Fruit fly (Drosophila melanogaster): ENCODE results near the gene CG1552.
A peak's percentile ranks its signal among the peaks of the same experiment; 100 is the strongest.

The CG1552 gene

DNA sequence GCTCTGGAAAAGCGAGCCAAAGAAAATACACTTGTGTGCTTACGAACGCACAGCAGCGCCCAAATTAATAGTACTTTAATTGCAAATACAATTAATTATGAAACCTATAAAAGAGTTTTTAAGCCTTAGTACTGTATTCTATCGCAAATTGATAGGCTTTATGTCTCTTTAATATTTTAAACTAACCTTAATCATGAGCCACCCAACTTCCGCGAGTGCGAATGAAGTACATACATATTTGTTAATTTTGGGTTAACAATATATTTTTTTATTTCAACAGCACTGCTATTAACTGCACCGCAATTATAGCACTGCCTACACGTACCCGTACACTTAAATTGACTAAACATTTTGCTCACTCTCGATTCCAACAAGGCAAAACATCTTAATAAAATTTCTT lies 27.9 kb upstream of the CG1552 start:
- TF ChIP-seq dmrt93B (GFP tag; optimal IDR thresholded peaks at IDR 0.05) (peak; percentile 3), HLH106 (tag; optimal IDR thresholded peaks at IDR 0.05) (peak; percentile 18), h (GFP tag; optimal IDR thresholded peaks at IDR 0.05) (peak; percentile 5), Vsx2 (GFP tag; optimal IDR thresholded peaks at IDR 0.05; ENCODE audit: partially characterized antibody) (no peak), foxo (GFP tag; optimal IDR thresholded peaks at IDR 0.05) (peak in 1 of 2 experiments; percentile 23), Hr78 (GFP tag; optimal IDR thresholded peaks at IDR 0.05) (no peak), Sp1 (GFP tag; optimal IDR thresholded peaks at IDR 0.05) (no peak)

DNA sequence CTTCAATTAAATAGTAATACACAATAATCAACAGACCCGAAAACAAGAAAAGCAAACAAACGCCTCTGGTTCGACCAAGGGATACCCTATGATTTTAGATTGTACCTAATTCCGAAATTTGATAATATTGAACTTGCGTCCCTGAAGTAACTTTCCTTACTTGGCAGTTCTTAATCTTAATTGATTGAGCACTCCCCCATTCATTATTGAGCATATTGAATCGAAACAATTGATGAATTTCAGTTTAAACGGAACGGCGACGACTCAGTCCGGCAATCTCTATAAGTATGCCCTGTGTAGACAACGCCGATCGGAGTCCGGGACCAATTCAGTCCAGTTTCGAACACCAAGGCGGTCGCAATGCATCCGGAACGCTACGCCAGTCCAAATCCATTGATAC lies 12.9 kb upstream of the CG1552 start, which contains the start of gene CG15203:
Gene CG15203, plus strand, starts transcription at position 301 of the 400 bp plus-strand sequence.
- TF ChIP-seq Hnf4 (GFP tag; optimal IDR thresholded peaks at IDR 0.05), result no peak

dm6 chrX:11063070-11063469 lies 9.7 kb upstream of the CG1552 start, which contains the start of gene CG1537:
Gene CG1537, minus strand, starts transcription at chrX:11063170.
- TF ChIP-seq dmrt93B (GFP tag; optimal IDR thresholded peaks at IDR 0.05) (no peak), br (GFP tag; optimal IDR thresholded peaks at IDR 0.05) (no peak), Abd-B (GFP tag; optimal IDR thresholded peaks at IDR 0.05) (no peak), Vsx2 (GFP tag; optimal IDR thresholded peaks at IDR 0.05; ENCODE audit: partially characterized antibody) (no peak), CG32264 (GFP tag; optimal IDR thresholded peaks at IDR 0.05) (no peak), OdsH (GFP tag; optimal IDR thresholded peaks at IDR 0.05) (no peak), woc (GFP tag; optimal IDR thresholded peaks at IDR 0.05) (no peak), tai (GFP tag; optimal IDR thresholded peaks at IDR 0.05) (no peak), Hr78 (GFP tag; optimal IDR thresholded peaks at IDR 0.05) (no peak), HLH106 (tag; optimal IDR thresholded peaks at IDR 0.05) (no peak), dl (GFP tag; optimal IDR thresholded peaks at IDR 0.05; ENCODE audit: insufficient read depth in 1 of 2, partially characterized antibody in 2 of 2) (no peak), brk (GFP tag; optimal IDR thresholded peaks at IDR 0.05) (no peak), usp (GFP tag; optimal IDR thresholded peaks at IDR 0.05) (no peak), fru (GFP tag; optimal IDR thresholded peaks at IDR 0.05) (no peak), Rel (GFP tag; optimal IDR thresholded peaks at IDR 0.05) (no peak), Rel (tag; optimal IDR thresholded peaks at IDR 0.05) (no peak), sage (GFP tag; optimal IDR thresholded peaks at IDR 0.05) (no peak), Myc (optimal IDR thresholded peaks at IDR 0.05) (no peak), Mio (GFP tag; optimal IDR thresholded peaks at IDR 0.05) (no peak), GATAd (GFP tag; optimal IDR thresholded peaks at IDR 0.05) (no peak), Hnf4 (GFP tag; optimal IDR thresholded peaks at IDR 0.05) (no peak)

dm6 chrX:11059519-11059918 lies 6.2 kb upstream of the CG1552 start, which contains the start of gene CG1545:
Gene CG1545, minus strand, starts transcription at chrX:11059619.
- TF ChIP-seq rgr (GFP tag; optimal IDR thresholded peaks at IDR 0.05) (no peak), CG9705 (GFP tag; optimal IDR thresholded peaks at IDR 0.05) (no peak), Rel (GFP tag; optimal IDR thresholded peaks at IDR 0.05) (no peak), Rel (tag; optimal IDR thresholded peaks at IDR 0.05) (no peak), dl (GFP tag; optimal IDR thresholded peaks at IDR 0.05; ENCODE audit: insufficient read depth in 1 of 2, partially characterized antibody in 2 of 2) (no peak), HLH106 (tag; optimal IDR thresholded peaks at IDR 0.05) (no peak), GATAd (GFP tag; optimal IDR thresholded peaks at IDR 0.05) (no peak), dsf (GFP tag; optimal IDR thresholded peaks at IDR 0.05; ENCODE audit: borderline replicate concordance) (no peak), usp (GFP tag; optimal IDR thresholded peaks at IDR 0.05) (no peak)

dm6 chrX:11044456-11044855 lies 8.9 kb downstream of the CG1552 start, which contains the start of gene SmydA-4:
Gene SmydA-4, plus strand, starts transcription at chrX:11044756.
- TF ChIP-seq h (GFP tag; optimal IDR thresholded peaks at IDR 0.05) (no peak), Dif (GFP tag; optimal IDR thresholded peaks at IDR 0.05; ENCODE audit: partially characterized antibody) (no peak), Myc (optimal IDR thresholded peaks at IDR 0.05) (no peak), foxo (GFP tag; optimal IDR thresholded peaks at IDR 0.05) (no peak), OdsH (GFP tag; optimal IDR thresholded peaks at IDR 0.05) (no peak), brk (GFP tag; optimal IDR thresholded peaks at IDR 0.05) (no peak), Dfd (GFP tag; optimal IDR thresholded peaks at IDR 0.05) (no peak), Hnf4 (GFP tag; optimal IDR thresholded peaks at IDR 0.05) (no peak)

DNA sequence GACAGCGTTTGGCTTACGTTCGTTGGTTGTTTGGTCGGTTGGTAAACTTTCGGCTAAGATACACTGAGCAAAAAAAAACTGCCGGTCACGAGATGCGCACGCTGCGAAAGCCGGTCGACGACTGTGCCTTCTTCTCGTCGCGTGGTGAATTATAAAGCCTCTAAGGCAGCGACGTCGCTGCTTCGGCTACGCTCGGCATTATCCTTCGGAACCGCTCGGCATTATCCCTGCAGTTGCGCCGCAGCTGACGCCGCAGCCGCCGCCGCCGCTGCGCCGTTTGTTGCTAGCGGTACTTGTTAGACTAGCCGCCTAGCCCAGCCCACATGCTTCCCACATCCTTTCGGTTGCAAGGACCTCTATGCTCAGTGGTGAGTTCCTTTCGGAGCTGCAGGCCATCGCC lies 13.6 kb downstream of the CG1552 start, which contains the start of gene vex:
Gene vex, minus strand, starts transcription at position 114 of the 400 bp plus-strand sequence.
- TF ChIP-seq Abd-B (GFP tag; optimal IDR thresholded peaks at IDR 0.05) (no peak), GATAd (GFP tag; optimal IDR thresholded peaks at IDR 0.05) (no peak), jim (GFP tag; optimal IDR thresholded peaks at IDR 0.05) (no peak), dmrt93B (GFP tag; optimal IDR thresholded peaks at IDR 0.05) (no peak), Sp1 (GFP tag; optimal IDR thresholded peaks at IDR 0.05) (no peak), pan (optimal IDR thresholded peaks at IDR 0.05) (no peak), dl (GFP tag; optimal IDR thresholded peaks at IDR 0.05; ENCODE audit: insufficient read depth in 1 of 2, partially characterized antibody in 2 of 2) (no peak), brk (GFP tag; optimal IDR thresholded peaks at IDR 0.05) (no peak), h (GFP tag; optimal IDR thresholded peaks at IDR 0.05) (no peak), HLH106 (tag; optimal IDR thresholded peaks at IDR 0.05) (no peak), lola (GFP tag; optimal IDR thresholded peaks at IDR 0.05) (no peak), OdsH (GFP tag; optimal IDR thresholded peaks at IDR 0.05) (no peak), sv (GFP tag; optimal IDR thresholded peaks at IDR 0.05) (no peak), Dif (GFP tag; optimal IDR thresholded peaks at IDR 0.05; ENCODE audit: partially characterized antibody) (no peak), sage (GFP tag; optimal IDR thresholded peaks at IDR 0.05) (no peak)
